Fruit fly (Drosophila melanogaster) whole organism, embryonic: ENCODE measurements around the gene ppk30.

Source experiments
- Bgb ChIP-seq: fragments of 200-800 bp; sonication (Bioruptor generic); IDR thresholded peaks from 2 replicates; pipeline ENCODE4 v1.3.6; 2022; ENCODE audit warnings: missing biosample characterization, missing genetic modification characterization; ENCODE audit not compliant: partially characterized antibody
- Blimp-1 ChIP-seq: fragments of 200-800 bp; sonication (Bioruptor generic); optimal IDR thresholded peaks from 3 replicates; lab custom pipeline; 2018; ENCODE audit warnings: missing biosample characterization, missing genetic modification characterization, mild to moderate bottlenecking, moderate library complexity, missing genetic modification reagents
- C15 ChIP-seq: fragments of 200-800 bp; sonication (Bioruptor generic); IDR thresholded peaks from 3 replicates; pipeline ENCODE4 v1.3.6; 2022; ENCODE audit warnings: missing biosample characterization, missing genetic modification characterization
- CG10462 ChIP-seq: fragments of 200-800 bp; sonication (Bioruptor generic); optimal IDR thresholded peaks from 2 replicates; lab custom pipeline; 2016; ENCODE audit warnings: missing biosample characterization, missing genetic modification characterization
- CG10543 ChIP-seq: fragments of 200-800 bp; sonication (Bioruptor generic); optimal IDR thresholded peaks from 3 replicates; lab custom pipeline; 2017; ENCODE audit warnings: missing biosample characterization, mild to moderate bottlenecking, missing genetic modification characterization, moderate library complexity
- CG10959 ChIP-seq: fragments of 200-800 bp; sonication (Bioruptor generic); IDR thresholded peaks from 2 replicates; pipeline ENCODE4 v1.3.6; 2022; ENCODE audit warnings: missing biosample characterization, missing genetic modification characterization
- CG11093 ChIP-seq: fragments of 200-800 bp; sonication (Bioruptor generic); IDR thresholded peaks from 3 replicates; pipeline ENCODE4 v1.3.6; 2022; ENCODE audit warnings: missing biosample characterization, missing genetic modification characterization
- CG11504 ChIP-seq: fragments of 200-800 bp; sonication (Bioruptor generic); optimal IDR thresholded peaks from 3 replicates; lab custom pipeline; 2019; ENCODE audit warnings: missing biosample characterization, mild to moderate bottlenecking, missing genetic modification characterization, moderate library complexity
- CG12071 ChIP-seq: fragments of 200-800 bp; sonication (Bioruptor generic); optimal IDR thresholded peaks from 3 replicates; lab custom pipeline; 2018; ENCODE audit warnings: missing biosample characterization, mild to moderate bottlenecking, missing genetic modification characterization
- CG12104 ChIP-seq: fragments of 200-800 bp; sonication (Bioruptor generic); optimal IDR thresholded peaks from 3 replicates; lab custom pipeline; 2016; ENCODE audit warnings: missing biosample characterization, missing genetic modification characterization
- CG12219 ChIP-seq: fragments of 200-800 bp; sonication (Bioruptor generic); optimal IDR thresholded peaks from 3 replicates; lab custom pipeline; 2018; ENCODE audit warnings: missing biosample characterization, mild to moderate bottlenecking, missing genetic modification characterization
- CG13296 ChIP-seq: fragments of 200-800 bp; sonication (Bioruptor generic); optimal IDR thresholded peaks from 3 replicates; lab custom pipeline; 2018; ENCODE audit warnings: missing biosample characterization, mild to moderate bottlenecking, missing genetic modification characterization
- CG13894 ChIP-seq: fragments of 200-800 bp; sonication (Bioruptor generic); optimal IDR thresholded peaks from 3 replicates; lab custom pipeline; 2018; ENCODE audit warnings: missing biosample characterization, mild to moderate bottlenecking, missing genetic modification characterization, moderate library complexity
- CG14710 ChIP-seq: fragments of 200-800 bp; sonication (Bioruptor generic); optimal IDR thresholded peaks from 3 replicates; lab custom pipeline; 2019; ENCODE audit warnings: missing biosample characterization, mild to moderate bottlenecking, missing genetic modification characterization, moderate library complexity
- CG2120 ChIP-seq: fragments of 200-800 bp; sonication (Bioruptor generic); optimal IDR thresholded peaks from 3 replicates; lab custom pipeline; 2016; ENCODE audit warnings: missing biosample characterization, missing genetic modification characterization
- CG2889 ChIP-seq: fragments of 200-800 bp; sonication (Bioruptor generic); IDR thresholded peaks from 3 replicates; pipeline ENCODE4 v1.3.6; 2022; ENCODE audit warnings: missing biosample characterization, missing genetic modification characterization
- CG30403 ChIP-seq: fragments of 200-800 bp; sonication (Bioruptor generic); optimal IDR thresholded peaks from 3 replicates; lab custom pipeline; 2016; ENCODE audit warnings: missing biosample characterization, missing genetic modification characterization
- CG30431 ChIP-seq: fragments of 200-800 bp; sonication (Bioruptor generic); optimal IDR thresholded peaks from 2 replicates; lab custom pipeline; 2017; ENCODE audit warnings: missing biosample characterization, missing genetic modification characterization
- CG32767 ChIP-seq: fragments of 200-800 bp; sonication (Bioruptor generic); IDR thresholded peaks from 2 replicates; pipeline ENCODE4 v1.3.6; 2022; ENCODE audit warnings: missing biosample characterization, missing genetic modification characterization
- CG3838 ChIP-seq: fragments of 200-800 bp; sonication (Bioruptor generic); optimal IDR thresholded peaks from 3 replicates; lab custom pipeline; 2016; ENCODE audit warnings: missing biosample characterization, missing genetic modification characterization
- CG4328 ChIP-seq: fragments of 200-800 bp; sonication (Bioruptor generic); optimal IDR thresholded peaks from 3 replicates; lab custom pipeline; 2017; ENCODE audit warnings: missing biosample characterization, missing genetic modification reagents, missing genetic modification characterization
- CG6765 ChIP-seq: fragments of 200-800 bp; sonication (Bioruptor generic); optimal IDR thresholded peaks from 3 replicates; lab custom pipeline; 2017; ENCODE audit warnings: missing biosample characterization, mild to moderate bottlenecking, missing genetic modification characterization
- CG7839 ChIP-seq: fragments of 200-800 bp; sonication (Bioruptor generic); optimal IDR thresholded peaks from 3 replicates; lab custom pipeline; 2018; ENCODE audit warnings: missing biosample characterization, mild to moderate bottlenecking, missing genetic modification characterization, moderate library complexity
- CG8359 ChIP-seq: fragments of 200-800 bp; sonication (Bioruptor generic); optimal IDR thresholded peaks from 2 replicates; lab custom pipeline; 2017; ENCODE audit warnings: missing biosample characterization, mild to moderate bottlenecking, missing genetic modification characterization, borderline replicate concordance
- CG9932 ChIP-seq: fragments of 200-800 bp; sonication (Bioruptor generic); IDR thresholded peaks from 2 replicates; pipeline ENCODE4 v1.3.6; 2022; ENCODE audit warnings: missing biosample characterization, missing genetic modification characterization
- Eip74EF ChIP-seq, 2 experiments: fragments of 200-800 bp in 1 of 2; fragments of >200 bp in 1 of 2; sonication (Bioruptor generic) in 1 of 2; optimal IDR thresholded peaks; 2 replicates each; lab custom pipeline; 2017 to 2019; ENCODE audit warnings: missing biosample characterization in 2 of 2, missing genetic modification characterization in 2 of 2, mild to moderate bottlenecking in 1 of 2, moderate library complexity in 1 of 2
- Elba2 ChIP-seq: fragments of 200-800 bp; sonication (Bioruptor generic); optimal IDR thresholded peaks from 3 replicates; lab custom pipeline; 2016; ENCODE audit warnings: missing biosample characterization, missing genetic modification characterization
- Ets97D ChIP-seq: fragments of 200-800 bp; sonication (Bioruptor generic); optimal IDR thresholded peaks from 3 replicates; lab custom pipeline; 2016; ENCODE audit warnings: missing biosample characterization, missing genetic modification characterization
- GATAe ChIP-seq: fragments of 200-800 bp; sonication (Bioruptor generic); conservative IDR thresholded peaks from 2 replicates; pipeline ENCODE4 v1.3.6; 2022; ENCODE audit warnings: missing biosample characterization, missing genetic modification characterization
- H15 ChIP-seq: fragments of 200-800 bp; sonication (Bioruptor generic); IDR thresholded peaks from 3 replicates; pipeline ENCODE4 v1.3.6; 2022; ENCODE audit warnings: missing biosample characterization, missing genetic modification characterization
- Med ChIP-seq: fragments of 200-800 bp; sonication (Bioruptor generic); peaks from one replicate; lab custom pipeline; 2016; ENCODE audit warnings: missing biosample characterization, missing genetic modification characterization, mild to moderate bottlenecking, inconsistent platforms, moderate library complexity
- Optix ChIP-seq: fragments of 200-800 bp; sonication (Bioruptor generic); IDR thresholded peaks from 3 replicates; pipeline ENCODE4 v1.3.6; 2022; ENCODE audit warnings: missing biosample characterization, missing genetic modification characterization
- Tbp ChIP-seq: fragments of >200 bp; optimal IDR thresholded peaks from 2 replicates; lab custom pipeline; 2018; ENCODE audit warnings: missing biosample characterization, missing genetic modification characterization
- ab ChIP-seq: fragments of 200-800 bp; sonication (Bioruptor generic); optimal IDR thresholded peaks from 2 replicates; lab custom pipeline; 2016; ENCODE audit warnings: missing biosample characterization, missing genetic modification characterization
- ac ChIP-seq: fragments of 200-800 bp; sonication (Bioruptor generic); optimal IDR thresholded peaks from 3 replicates; lab custom pipeline; 2017; ENCODE audit warnings: missing biosample characterization, mild to moderate bottlenecking, missing genetic modification characterization
- al ChIP-seq: fragments of 200-800 bp; sonication (Bioruptor generic); IDR thresholded peaks from 2 replicates; pipeline ENCODE4 v1.3.6; 2022; ENCODE audit warnings: missing biosample characterization, missing genetic modification characterization
- ase ChIP-seq: fragments of 200-800 bp; sonication (Bioruptor generic); IDR thresholded peaks from 3 replicates; pipeline ENCODE4 v1.3.6; 2022; ENCODE audit warnings: missing biosample characterization, missing genetic modification characterization
- croc ChIP-seq: fragments of 200-800 bp; sonication (Bioruptor generic); conservative IDR thresholded peaks from 3 replicates; pipeline ENCODE4 v1.3.6; 2022; ENCODE audit warnings: missing biosample characterization, missing genetic modification characterization
- crp ChIP-seq, 2 experiments: fragments of 200-800 bp; sonication (Bioruptor generic); optimal IDR thresholded peaks; 2 replicates in 1 of 2; 3 replicates in 1 of 2; lab custom pipeline; 2017; ENCODE audit warnings: missing biosample characterization in 2 of 2, missing genetic modification characterization in 2 of 2, mild to moderate bottlenecking in 1 of 2, moderate library complexity in 1 of 2
- dan ChIP-seq: fragments of 200-800 bp; sonication (Bioruptor generic); IDR thresholded peaks from 2 replicates; pipeline ENCODE4 v1.3.6; 2022; ENCODE audit warnings: missing biosample characterization, missing genetic modification characterization
- danr ChIP-seq: fragments of 200-800 bp; sonication (Bioruptor generic); IDR thresholded peaks from 2 replicates; pipeline ENCODE4 v1.3.6; 2022; ENCODE audit warnings: missing biosample characterization, missing genetic modification characterization
- exex ChIP-seq: fragments of 200-800 bp; sonication (Bioruptor generic); optimal IDR thresholded peaks from 4 replicates; lab custom pipeline; 2018; ENCODE audit warnings: missing biosample characterization, mild to moderate bottlenecking, missing genetic modification characterization, moderate library complexity
- insv ChIP-seq, 2 experiments: fragments of 200-800 bp; sonication (Bioruptor generic); optimal IDR thresholded peaks; 3 replicates each; lab custom pipeline; 2016 to 2018; ENCODE audit warnings: missing biosample characterization in 2 of 2, missing genetic modification characterization in 2 of 2
- jigr1 ChIP-seq: fragments of 200-800 bp; sonication (Bioruptor generic); IDR thresholded peaks from 3 replicates; pipeline ENCODE4 v1.3.6; 2022; ENCODE audit warnings: missing biosample characterization, missing genetic modification characterization
- lola ChIP-seq, 3 experiments: fragments of >200 bp in 2 of 3; fragments of 200-800 bp in 1 of 3; sonication (Bioruptor generic) in 1 of 3; optimal IDR thresholded peaks; 2 replicates each; lab custom pipeline; 2017 to 2019; ENCODE audit warnings: missing biosample characterization in 3 of 3, missing genetic modification characterization in 3 of 3, mild to moderate bottlenecking in 1 of 3, moderate library complexity in 1 of 3
- oc ChIP-seq: fragments of 200-800 bp; sonication (Bioruptor generic); optimal IDR thresholded peaks from 2 replicates; lab custom pipeline; 2018; ENCODE audit warnings: missing biosample characterization, mild to moderate bottlenecking, missing genetic modification characterization, moderate library complexity
- psq ChIP-seq: fragments of 200-800 bp; sonication (Bioruptor generic); optimal IDR thresholded peaks from 2 replicates; lab custom pipeline; 2017; ENCODE audit warnings: missing biosample characterization, missing genetic modification characterization
- ranshi ChIP-seq: fragments of 200-800 bp; sonication (Bioruptor generic); IDR thresholded peaks from 2 replicates; pipeline ENCODE4 v1.3.6; 2022; ENCODE audit warnings: missing biosample characterization, missing genetic modification characterization
- sim ChIP-seq: fragments of 200-800 bp; sonication (Bioruptor generic); IDR thresholded peaks from 2 replicates; pipeline ENCODE4 v1.3.6; 2022; ENCODE audit warnings: missing biosample characterization, missing genetic modification characterization
- slp2 ChIP-seq: fragments of 200-800 bp; sonication (Bioruptor generic); optimal IDR thresholded peaks from 2 replicates; lab custom pipeline; 2016; ENCODE audit warnings: missing biosample characterization, missing genetic modification characterization
- zf30C ChIP-seq: fragments of 200-800 bp; sonication (Bioruptor generic); optimal IDR thresholded peaks from 3 replicates; lab custom pipeline; 2018; ENCODE audit warnings: missing biosample characterization, mild to moderate bottlenecking, missing genetic modification characterization

The ppk30 gene

DNA sequence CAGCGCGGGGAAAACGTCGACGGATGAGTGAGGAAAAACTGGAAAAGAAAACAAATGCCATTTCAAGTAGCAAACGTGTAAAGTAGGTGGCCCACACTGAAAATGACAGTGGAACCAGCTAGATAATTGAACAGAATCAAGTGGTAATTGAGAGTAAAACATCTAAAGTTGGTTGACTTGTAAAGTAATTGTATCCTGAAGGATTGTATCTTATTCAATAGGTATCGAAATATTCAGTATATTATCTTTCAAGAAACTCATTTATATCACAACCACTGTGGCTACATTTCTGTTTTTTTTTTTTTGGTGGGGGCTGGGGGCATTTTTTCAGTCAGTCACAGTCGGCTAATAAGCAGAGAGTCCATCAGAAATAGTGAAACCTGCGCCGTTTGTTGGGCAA, 30.3 kb downstream of the ppk30 start (continued):
- TF ChIP-seq danr (GFP tag; lab: Robert Waterston, UW) (peak; percentile 52; the same call in 1 of the 2 replicates), oc (no peak), exex (tag; lab: Kevin White, UChicago) (no peak), CG7839 (no peak), al (GFP tag; lab: Robert Waterston, UW) (no peak), CG30403 (GFP tag; lab: Kevin White, UChicago) (peak; percentile 38), ranshi (GFP tag; lab: Robert Waterston, UW) (peak; percentile 39; the same call in 1 of the 2 replicates), lola (GFP tag; optimal IDR thresholded peaks at IDR 0.05; lab: Kevin White, UChicago) (no peak), CG10959 (GFP tag; lab: Robert Waterston, UW) (no peak), CG32767 (GFP tag; lab: Robert Waterston, UW) (no peak), CG10462 (no peak), slp2 (GFP tag; lab: Kevin White, UChicago) (no peak), CG12104 (no peak), croc (GFP tag; lab: Robert Waterston, UW) (peak; percentile 47; the same call in 2 of the 3 replicates), ab (GFP tag; lab: Kevin White, UChicago) (no peak), Eip74EF (GFP tag; optimal IDR thresholded peaks at IDR 0.05; lab: Kevin White, UChicago) (peak in 1 of 2 experiments; percentile 13), CG8359 (no peak), CG10543 (GFP tag; lab: Kevin White, UChicago) (no peak), psq (GFP tag; lab: Kevin White, UChicago) (no peak), GATAe (no peak), crp (GFP tag; optimal IDR thresholded peaks at IDR 0.05; lab: Kevin White, UChicago) (no peak), sim (GFP tag; lab: Robert Waterston, UW) (peak; percentile 58; the same call in 1 of the 2 replicates), zf30C (GFP tag; lab: Kevin White, UChicago) (no peak), CG12071 (GFP tag; lab: Kevin White, UChicago) (no peak), H15 (GFP tag; lab: Robert Waterston, UW) (peak; percentile 65; the same call in 1 of the 3 replicates), CG4328 (GFP tag; lab: Kevin White, UChicago) (no peak), CG14710 (tag; lab: Kevin White, UChicago) (no peak), C15 (GFP tag; lab: Robert Waterston, UW) (no peak), Med (peak; percentile 78), Optix (peak; percentile 27; the same call in 1 of the 3 replicates), insv (GFP tag; optimal IDR thresholded peaks at IDR 0.05; lab: Kevin White, UChicago) (no peak), CG9932 (GFP tag; lab: Robert Waterston, UW) (no peak), Elba2 (GFP tag; lab: Kevin White, UChicago) (no peak), Ets97D (GFP tag; lab: Kevin White, UChicago) (no peak), CG2120 (no peak), Blimp-1 (GFP tag; lab: Kevin White, UChicago) (peak; percentile 22), ase (0 out of 3 replicates have a peak, but pooled peaks have one; percentile 19), CG13894 (tag; lab: Kevin White, UChicago) (no peak), CG3838 (GFP tag; lab: Kevin White, UChicago) (no peak), CG12219 (no peak), Bgb (GFP tag; lab: Robert Waterston, UW) (no peak), Tbp (no peak), CG13296 (GFP tag; lab: Kevin White, UChicago) (no peak), CG11504 (tag; lab: Kevin White, UChicago) (peak; percentile 40), CG11093 (peak; percentile 41; the same call in 1 of the 3 replicates), CG30431 (GFP tag; lab: Kevin White, UChicago) (no peak), dan (GFP tag; lab: Robert Waterston, UW) (peak; percentile 65; the same call in 1 of the 2 replicates), jigr1 (GFP tag; lab: Robert Waterston, UW) (no peak), ac (GFP tag; lab: Kevin White, UChicago) (no peak), CG6765 (no peak), CG2889 (GFP tag; lab: Robert Waterston, UW) (no peak)
